Worm (Caenorhabditis elegans) whole organism, mixed stage, embryonic: ENCODE results near the gene Y54G2A.50.

Experiments
- M03D4.4 ChIP-seq: sonication (generic microtip); optimal IDR thresholded peaks from 2 replicates; lab custom pipeline; 2017; ENCODE audit warnings: mild to moderate bottlenecking, missing genetic modification characterization, missing compliant biosample characterization
- blmp-1 ChIP-seq: fragments of 150-350 bp; optimal IDR thresholded peaks from 2 replicates; lab custom pipeline; 2014; ENCODE audit warnings: missing biosample characterization, missing genetic modification characterization
- ceh-39 ChIP-seq: fragments of 150-350 bp; optimal IDR thresholded peaks from 2 replicates; lab custom pipeline; 2014; ENCODE audit warnings: missing biosample characterization, missing genetic modification characterization
- ceh-43 ChIP-seq: fragments of 200-800 bp; sonication (Bioruptor generic); optimal IDR thresholded peaks from 2 replicates; lab custom pipeline; 2018; ENCODE audit warnings: mild to moderate bottlenecking, missing genetic modification characterization, moderate library complexity, missing compliant biosample characterization
- ces-1 ChIP-seq: fragments of 150-350 bp; optimal IDR thresholded peaks from 2 replicates; lab custom pipeline; 2014; ENCODE audit warnings: missing biosample characterization, missing genetic modification reagents, missing genetic modification characterization
- drap-1 ChIP-seq: fragments of 200-800 bp; sonication (Bioruptor generic); optimal IDR thresholded peaks from 3 replicates; lab custom pipeline; 2018; ENCODE audit warnings: mild to moderate bottlenecking, missing genetic modification characterization, missing compliant biosample characterization
- elt-1 ChIP-seq: sonication (generic microtip); optimal IDR thresholded peaks from 2 replicates; lab custom pipeline; 2017; ENCODE audit warnings: missing genetic modification characterization, mild to moderate bottlenecking, missing compliant biosample characterization, antibody characterized with exemption, moderate library complexity, borderline replicate concordance; ENCODE audit not compliant: insufficient read depth
- elt-3 ChIP-seq: fragments of 150-350 bp; optimal IDR thresholded peaks from 2 replicates; lab custom pipeline; 2014; ENCODE audit warnings: missing biosample characterization, missing genetic modification characterization
- flh-1 ChIP-seq: fragments of 200-800 bp; sonication (Bioruptor generic); optimal IDR thresholded peaks from 2 replicates; lab custom pipeline; 2018; ENCODE audit warnings: mild to moderate bottlenecking, missing genetic modification characterization, moderate library complexity, missing compliant biosample characterization
- ham-2 ChIP-seq: fragments of 200-800 bp; sonication (Bioruptor generic); optimal IDR thresholded peaks from 2 replicates; lab custom pipeline; 2018; ENCODE audit warnings: mild to moderate bottlenecking, missing genetic modification characterization, missing compliant biosample characterization
- hlh-1 ChIP-seq: fragments of 150-350 bp; optimal IDR thresholded peaks from 2 replicates; lab custom pipeline; 2014; ENCODE audit warnings: missing biosample characterization, missing genetic modification reagents, missing genetic modification characterization
- lin-13 ChIP-seq: fragments of 150-350 bp; optimal IDR thresholded peaks from 2 replicates; lab custom pipeline; 2014; ENCODE audit warnings: missing biosample characterization, missing genetic modification characterization
- lin-32 ChIP-seq: fragments of 200-800 bp; sonication (Bioruptor generic); optimal IDR thresholded peaks from 2 replicates; lab custom pipeline; 2018; ENCODE audit warnings: mild to moderate bottlenecking, missing genetic modification characterization, missing compliant biosample characterization
- lsy-2 ChIP-seq: fragments of 150-350 bp; optimal IDR thresholded peaks from 2 replicates; lab custom pipeline; 2014; ENCODE audit warnings: missing biosample characterization, missing genetic modification characterization
- mep-1 ChIP-seq: fragments of 150-350 bp; optimal IDR thresholded peaks from 2 replicates; lab custom pipeline; 2017; ENCODE audit warnings: missing biosample characterization, missing genetic modification reagents, missing genetic modification characterization, inconsistent platforms
- mls-2 ChIP-seq: sonication (generic microtip); optimal IDR thresholded peaks from 2 replicates; lab custom pipeline; 2016; ENCODE audit warnings: mild to moderate bottlenecking, missing genetic modification characterization, moderate library complexity, missing compliant biosample characterization
- nhr-12 ChIP-seq: fragments of 150-350 bp; optimal IDR thresholded peaks from 2 replicates; lab custom pipeline; 2014; ENCODE audit warnings: missing biosample characterization, missing genetic modification characterization
- nhr-2 ChIP-seq: fragments of 150-350 bp; optimal IDR thresholded peaks from 2 replicates; lab custom pipeline; 2014; ENCODE audit warnings: missing biosample characterization, missing genetic modification characterization
- nhr-237 ChIP-seq: fragments of 150-350 bp; optimal IDR thresholded peaks from 2 replicates; lab custom pipeline; 2014; ENCODE audit warnings: missing biosample characterization, missing genetic modification characterization
- nhr-28 ChIP-seq: fragments of 150-350 bp; optimal IDR thresholded peaks from 2 replicates; lab custom pipeline; 2014; ENCODE audit warnings: missing biosample characterization, missing genetic modification characterization
- nhr-76 ChIP-seq: sonication (generic microtip); optimal IDR thresholded peaks from 2 replicates; lab custom pipeline; 2017; ENCODE audit warnings: missing biosample characterization, missing genetic modification characterization
- pha-4 ChIP-seq: fragments of 150-350 bp; optimal IDR thresholded peaks from 2 replicates; lab custom pipeline; 2018; ENCODE audit warnings: missing biosample characterization, missing genetic modification reagents, missing genetic modification characterization
- sem-2 ChIP-seq: fragments of 200-800 bp; sonication (Bioruptor generic); optimal IDR thresholded peaks from 2 replicates; lab custom pipeline; 2018; ENCODE audit warnings: mild to moderate bottlenecking, missing genetic modification characterization, missing compliant biosample characterization
- snpc-4 ChIP-seq: fragments of 150-350 bp; optimal IDR thresholded peaks from 2 replicates; lab custom pipeline; 2014; ENCODE audit warnings: missing biosample characterization, missing genetic modification characterization
- sptf-1 ChIP-seq: sonication (generic microtip); optimal IDR thresholded peaks from 2 replicates; lab custom pipeline; 2017; ENCODE audit warnings: mild to moderate bottlenecking, missing genetic modification characterization, moderate library complexity, missing compliant biosample characterization
- tbx-8 ChIP-seq: fragments of 200-800 bp; sonication (Bioruptor generic); optimal IDR thresholded peaks from 2 replicates; lab custom pipeline; 2018; ENCODE audit warnings: mild to moderate bottlenecking, missing genetic modification characterization, moderate library complexity, missing compliant biosample characterization
- unc-120 ChIP-seq: sonication (generic microtip); optimal IDR thresholded peaks from 2 replicates; lab custom pipeline; 2017; ENCODE audit warnings: missing genetic modification characterization, missing compliant biosample characterization; ENCODE audit not compliant: poor library complexity, severe bottlenecking
- unc-39 ChIP-seq: fragments of 150-350 bp; optimal IDR thresholded peaks from 2 replicates; lab custom pipeline; 2014; ENCODE audit warnings: missing biosample characterization, missing genetic modification characterization
- unc-62 ChIP-seq: fragments of 150-350 bp; optimal IDR thresholded peaks from 2 replicates; lab custom pipeline; 2014; ENCODE audit warnings: missing biosample characterization, missing genetic modification reagents, missing genetic modification characterization
- zip-8 ChIP-seq: fragments of 150-350 bp; optimal IDR thresholded peaks from 2 replicates; lab custom pipeline; 2014; ENCODE audit warnings: missing biosample characterization, missing genetic modification characterization

Y54G2A.50 gene

ce11 chrIV:2895986-2896660 is 21.7 kb upstream of the Y54G2A.50 start:
- peak; percentile 20 for TF ChIP-seq lsy-2 (tag; lab: Kevin White, UChicago)

DNA sequence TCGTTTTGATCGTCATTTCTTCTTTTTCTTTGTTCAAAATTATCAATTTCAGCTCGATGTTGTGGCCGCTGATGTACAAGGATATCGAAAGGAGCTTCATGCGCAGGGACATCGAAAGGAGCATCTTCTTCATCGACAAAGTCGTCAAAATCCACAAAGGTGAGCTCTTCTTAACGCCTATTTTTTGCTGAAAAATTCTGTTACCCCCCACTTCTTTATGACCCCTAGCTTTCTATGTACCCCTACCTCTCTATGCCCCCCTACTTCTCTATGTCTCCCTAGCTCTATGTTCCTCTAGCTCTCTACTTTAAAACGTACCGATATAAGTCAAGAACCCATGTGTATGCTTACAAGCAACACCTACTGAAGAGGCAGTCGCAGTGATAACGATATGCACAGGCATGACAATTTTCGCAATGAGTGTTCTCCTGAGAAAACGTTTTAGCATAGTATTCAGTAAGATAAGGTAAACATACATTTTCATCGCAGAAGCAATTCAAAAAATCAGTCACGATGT is 20.1 kb upstream of the Y54G2A.50 start, which contains the start of gene Y54G2A.36:
Y54G2A.36 (plus strand) TSS at position 51 of the 517 bp plus-strand sequence.
- TF ChIP-seq flh-1 (GFP tag; lab: Kevin White, UChicago) (no peak), hlh-1 (no peak), nhr-2 (tag; lab: Kevin White, UChicago) (no peak), elt-1 (no peak), mls-2 (tag; lab: Kevin White, UChicago) (no peak), drap-1 (GFP tag; lab: Kevin White, UChicago) (no peak)

ce11 chrIV:2914545-2914944 is 3.3 kb upstream of the Y54G2A.50 start:
- TF ChIP-seq nhr-12 (tag; lab: Kevin White, UChicago) (no peak), nhr-237 (tag; lab: Kevin White, UChicago) (no peak), hlh-1 (no peak), snpc-4 (tag; lab: Kevin White, UChicago) (no peak), tbx-8 (GFP tag; lab: Kevin White, UChicago) (no peak), blmp-1 (tag; lab: Kevin White, UChicago) (no peak), zip-8 (tag; lab: Kevin White, UChicago) (no peak)
- TF ChIP-seq, all 35 proteins: peak for 0

- no peak for TF ChIP-seq pha-4 (tag; lab: Kevin White, UChicago)
- TF ChIP-seq, all 35 proteins: peak for 0
These were observed 1.8 kb upstream of the Y54G2A.50 start for ce11 chrIV:2916043-2916442.

ce11 chrIV:2922196-2922595 is 4.4 kb downstream of the Y54G2A.50 start, which contains the start of gene fbxc-45:
TSS of gene fbxc-45 (minus strand) at chrIV:2922243.
- TF ChIP-seq lin-13 (tag; lab: Kevin White, UChicago): no peak
- no peak for TF ChIP-seq pha-4 (tag; lab: Kevin White, UChicago)
- no peak for TF ChIP-seq nhr-28 (tag; lab: Kevin White, UChicago)
- no peak for TF ChIP-seq ces-1
- no peak for TF ChIP-seq unc-39 (tag; lab: Kevin White, UChicago)
- TF ChIP-seq tbx-8 (GFP tag; lab: Kevin White, UChicago): no peak
- no peak for TF ChIP-seq unc-62
- TF ChIP-seq sem-2: no peak
- no peak for TF ChIP-seq lin-32 (GFP tag; lab: Kevin White, UChicago)
- no peak for TF ChIP-seq nhr-76 (tag; lab: Kevin White, UChicago)
- TF ChIP-seq ceh-43: no peak
- no peak for TF ChIP-seq M03D4.4
- TF ChIP-seq elt-3: no peak
- no peak for TF ChIP-seq blmp-1 (tag; lab: Kevin White, UChicago)
- no peak for TF ChIP-seq elt-1
- no peak for TF ChIP-seq snpc-4 (tag; lab: Kevin White, UChicago)
- TF ChIP-seq drap-1 (GFP tag; lab: Kevin White, UChicago): no peak
- TF ChIP-seq ceh-39 (tag; lab: Kevin White, UChicago): no peak
- TF ChIP-seq ham-2 (GFP tag; lab: Kevin White, UChicago): no peak
- TF ChIP-seq mls-2 (tag; lab: Kevin White, UChicago): no peak

- TF ChIP-seq mep-1 (tag; lab: Kevin White, UChicago) (no peak), ceh-39 (tag; lab: Kevin White, UChicago) (no peak), flh-1 (GFP tag; lab: Kevin White, UChicago) (no peak), sptf-1 (tag; lab: Kevin White, UChicago) (no peak), pha-4 (tag; lab: Kevin White, UChicago) (no peak), nhr-2 (tag; lab: Kevin White, UChicago) (no peak), zip-8 (tag; lab: Kevin White, UChicago) (no peak), ces-1 (no peak), nhr-28 (tag; lab: Kevin White, UChicago) (no peak), blmp-1 (tag; lab: Kevin White, UChicago) (no peak), unc-120 (tag; lab: Kevin White, UChicago) (no peak)
These were observed 7.8 kb downstream of the Y54G2A.50 start, which contains the start of gene ubc-13 for ce11 chrIV:2925591-2925990. TSS of gene ubc-13 (minus strand) at chrIV:2925691.
